Worm (Caenorhabditis elegans) whole organism, L2 larva: Measurements from ENCODE around the gene F52F10.2.

ENCODE experiments used
- F13H6.1 ChIP-seq: sonication (generic microtip); optimal IDR thresholded peaks from 2 replicates; lab custom pipeline; 2016; ENCODE audit warnings: missing genetic modification characterization, missing compliant biosample characterization
- R02D3.7 ChIP-seq: fragments of 150-350 bp; optimal IDR thresholded peaks from 2 replicates; lab custom pipeline; 2014; ENCODE audit warnings: missing biosample characterization, missing genetic modification characterization
- Y55F3AM.14 ChIP-seq: fragments of 200-800 bp; sonication (Bioruptor generic); optimal IDR thresholded peaks from 2 replicates; lab custom pipeline; 2018; ENCODE audit warnings: mild to moderate bottlenecking, missing genetic modification characterization, missing compliant biosample characterization
- ZK546.5 ChIP-seq: sonication (generic microtip); optimal IDR thresholded peaks from 2 replicates; lab custom pipeline; 2017; ENCODE audit warnings: missing biosample characterization, missing genetic modification characterization
- alr-1 ChIP-seq: fragments of 150-350 bp; optimal IDR thresholded peaks from 2 replicates; lab custom pipeline; 2014; ENCODE audit warnings: missing biosample characterization, missing genetic modification characterization
- aly-2 ChIP-seq: fragments of 150-350 bp; optimal IDR thresholded peaks from 2 replicates; lab custom pipeline; 2014; ENCODE audit warnings: missing biosample characterization, missing genetic modification characterization
- ama-1 ChIP-seq: fragments of 150-350 bp; optimal IDR thresholded peaks from 2 replicates; lab custom pipeline; 2018; ENCODE audit warnings: inconsistent platforms
- blmp-1 ChIP-seq: sonication (generic microtip); optimal IDR thresholded peaks from 2 replicates; lab custom pipeline; 2017; ENCODE audit warnings: missing genetic modification characterization, mild to moderate bottlenecking, missing compliant biosample characterization, antibody characterized with exemption, moderate library complexity; ENCODE audit not compliant: insufficient read depth
- ceh-16 ChIP-seq: fragments of 150-350 bp; optimal IDR thresholded peaks from 2 replicates; lab custom pipeline; 2014; ENCODE audit warnings: missing biosample characterization, missing genetic modification characterization
- ceh-82 ChIP-seq: fragments of 150-350 bp; optimal IDR thresholded peaks from 2 replicates; lab custom pipeline; 2014; ENCODE audit warnings: missing biosample characterization, missing genetic modification characterization
- crh-2 ChIP-seq: sonication (generic microtip); optimal IDR thresholded peaks from 2 replicates; lab custom pipeline; 2017; ENCODE audit warnings: missing biosample characterization, missing genetic modification characterization
- egl-27 ChIP-seq: sonication (generic microtip); optimal IDR thresholded peaks from 3 replicates; lab custom pipeline; 2017; ENCODE audit warnings: missing biosample characterization, missing genetic modification reagents, missing genetic modification characterization
- elt-3 ChIP-seq: sonication (generic microtip); optimal IDR thresholded peaks from 2 replicates; lab custom pipeline; 2017; ENCODE audit warnings: missing biosample characterization, missing genetic modification characterization
- fos-1 ChIP-seq: fragments of 150-350 bp; optimal IDR thresholded peaks from 2 replicates; lab custom pipeline; 2014; ENCODE audit warnings: missing biosample characterization, missing genetic modification characterization
- gmeb-1 ChIP-seq: fragments of 150-350 bp; optimal IDR thresholded peaks from 2 replicates; lab custom pipeline; 2014; ENCODE audit warnings: missing biosample characterization, missing genetic modification characterization
- lin-11 ChIP-seq: fragments of 150-350 bp; sonication (generic microtip); optimal IDR thresholded peaks from 2 replicates; lab custom pipeline; 2014; ENCODE audit warnings: missing biosample characterization, missing genetic modification characterization, inconsistent platforms, mixed read lengths
- lin-39 ChIP-seq: fragments of 150-350 bp; optimal IDR thresholded peaks from 2 replicates; lab custom pipeline; 2014; ENCODE audit warnings: missing biosample characterization, missing genetic modification reagents, missing genetic modification characterization
- mbf-1 ChIP-seq: sonication (generic microtip); optimal IDR thresholded peaks from 2 replicates; lab custom pipeline; 2017; ENCODE audit warnings: missing biosample characterization, missing genetic modification characterization
- mdl-1 ChIP-seq, 2 experiments: fragments of 150-350 bp in 1 of 2; sonication (generic microtip) in 1 of 2; optimal IDR thresholded peaks; 2 replicates each; lab custom pipeline; 2017; ENCODE audit warnings: missing biosample characterization in 2 of 2, missing genetic modification characterization in 2 of 2
- nhr-10 ChIP-seq: sonication (generic microtip); optimal IDR thresholded peaks from 2 replicates; lab custom pipeline; 2017; ENCODE audit warnings: missing biosample characterization, missing genetic modification characterization
- nhr-129 ChIP-seq: fragments of 150-350 bp; optimal IDR thresholded peaks from 2 replicates; lab custom pipeline; 2014; ENCODE audit warnings: missing biosample characterization, missing genetic modification characterization
- nhr-21 ChIP-seq: fragments of 150-350 bp; optimal IDR thresholded peaks from 2 replicates; lab custom pipeline; 2014; ENCODE audit warnings: missing biosample characterization, missing genetic modification characterization
- nhr-23 ChIP-seq: fragments of 150-350 bp; optimal IDR thresholded peaks from 2 replicates; lab custom pipeline; 2014; ENCODE audit warnings: missing biosample characterization, missing genetic modification reagents, missing genetic modification characterization
- nhr-25 ChIP-seq: fragments of 150-350 bp; sonication (generic microtip); optimal IDR thresholded peaks from 3 replicates; lab custom pipeline; 2014; ENCODE audit warnings: missing biosample characterization, missing genetic modification characterization
- nhr-6 ChIP-seq: fragments of 150-350 bp; optimal IDR thresholded peaks from 2 replicates; lab custom pipeline; 2014; ENCODE audit warnings: missing biosample characterization, missing genetic modification characterization
- peb-1 ChIP-seq: fragments of 150-350 bp; optimal IDR thresholded peaks from 2 replicates; lab custom pipeline; 2014; ENCODE audit warnings: missing biosample characterization, missing genetic modification characterization
- sem-4 ChIP-seq: fragments of 150-350 bp; optimal IDR thresholded peaks from 2 replicates; lab custom pipeline; 2014; ENCODE audit warnings: missing biosample characterization, missing genetic modification reagents, missing genetic modification characterization
- sma-3 ChIP-seq: sonication (generic microtip); optimal IDR thresholded peaks from 2 replicates; lab custom pipeline; 2016; ENCODE audit warnings: missing genetic modification reagents, missing genetic modification characterization, missing compliant biosample characterization
- sma-9 ChIP-seq, 2 experiments: fragments of 150-350 bp in 1 of 2; sonication (generic microtip) in 1 of 2; optimal IDR thresholded peaks; 2 replicates each; lab custom pipeline; 2014 to 2016; ENCODE audit warnings: missing genetic modification characterization in 2 of 2, mild to moderate bottlenecking in 1 of 2, missing biosample characterization in 1 of 2, missing compliant biosample characterization in 1 of 2, missing genetic modification reagents in 1 of 2, moderate library complexity in 1 of 2
- snpc-4 ChIP-seq: fragments of 150-350 bp; optimal IDR thresholded peaks from 2 replicates; lab custom pipeline; 2014; ENCODE audit warnings: missing biosample characterization, missing genetic modification characterization
- unc-55 ChIP-seq: fragments of 150-350 bp; sonication (generic microtip); optimal IDR thresholded peaks from 3 replicates; lab custom pipeline; 2014; ENCODE audit warnings: missing biosample characterization, missing genetic modification reagents, missing genetic modification characterization
- unc-62 ChIP-seq: fragments of 150-350 bp; optimal IDR thresholded peaks from 2 replicates; lab custom pipeline; 2014; ENCODE audit warnings: missing biosample characterization, missing genetic modification reagents, missing genetic modification characterization
- zag-1 ChIP-seq: fragments of 150-350 bp; optimal IDR thresholded peaks from 2 replicates; lab custom pipeline; 2014; ENCODE audit warnings: missing biosample characterization, missing genetic modification characterization

The F52F10.2 gene

ce11 chrV:1551143-1551542 is 3.2 kb downstream of the F52F10.2 start:
- TF ChIP-seq lin-39 (tag; lab: Kevin White, UChicago) (no peak), elt-3 (tag; lab: Kevin White, UChicago) (no peak), ceh-82 (tag; lab: Kevin White, UChicago) (no peak), egl-27 (tag; lab: Kevin White, UChicago) (no peak), nhr-6 (tag; lab: Kevin White, UChicago) (no peak), nhr-21 (no peak), peb-1 (no peak), nhr-10 (no peak), zag-1 (tag; lab: Kevin White, UChicago) (no peak)

- TF ChIP-seq sma-9 (GFP tag; optimal IDR thresholded peaks at IDR 0.05; lab: Kevin White, UChicago) = no peak
- no peak for TF ChIP-seq sma-9 (tag; optimal IDR thresholded peaks at IDR 0.05; lab: Kevin White, UChicago)
- no peak for TF ChIP-seq peb-1
- TF ChIP-seq Y55F3AM.14 (GFP tag; lab: Kevin White, UChicago) = no peak
- no peak for TF ChIP-seq ceh-16 (tag; lab: Kevin White, UChicago)
- TF ChIP-seq sem-4 (tag; lab: Kevin White, UChicago) = no peak
- no peak for TF ChIP-seq mdl-1 (tag; optimal IDR thresholded peaks at IDR 0.05; lab: Kevin White, UChicago)
- no peak for TF ChIP-seq lin-39 (tag; lab: Kevin White, UChicago)
- TF ChIP-seq fos-1 = no peak
- no peak for TF ChIP-seq ZK546.5 (tag; lab: Kevin White, UChicago)
- no peak for TF ChIP-seq crh-2 (tag; lab: Kevin White, UChicago)
- TF ChIP-seq sma-3 (GFP tag; lab: Kevin White, UChicago) = no peak
- TF ChIP-seq nhr-6 (tag; lab: Kevin White, UChicago) = no peak
- TF ChIP-seq blmp-1 (tag; lab: Kevin White, UChicago) = no peak
- TF ChIP-seq mbf-1 (tag; lab: Kevin White, UChicago) = no peak
- TF ChIP-seq ama-1 (lab: Kevin White, UChicago) = no peak
Observed at ce11 chrV:1553004-1553403, 5.1 kb downstream of the F52F10.2 start, which contains the start of gene srsx-8. TSS of gene srsx-8 (minus strand) at chrV:1553104.

- TF ChIP-seq ZK546.5 (tag; lab: Kevin White, UChicago) (no peak), elt-3 (tag; lab: Kevin White, UChicago) (no peak), sma-9 (GFP tag; optimal IDR thresholded peaks at IDR 0.05; lab: Kevin White, UChicago) (no peak), sma-9 (tag; optimal IDR thresholded peaks at IDR 0.05; lab: Kevin White, UChicago) (no peak), egl-27 (tag; lab: Kevin White, UChicago) (no peak), lin-39 (tag; lab: Kevin White, UChicago) (no peak), nhr-25 (tag; lab: Kevin White, UChicago) (no peak), ceh-16 (tag; lab: Kevin White, UChicago) (no peak), R02D3.7 (no peak), zag-1 (tag; lab: Kevin White, UChicago) (no peak), gmeb-1 (tag; lab: Kevin White, UChicago) (no peak), nhr-129 (tag; lab: Kevin White, UChicago) (no peak), blmp-1 (tag; lab: Kevin White, UChicago) (no peak), nhr-21 (no peak)
Observed at ce11 chrV:1555072-1555471, 7.1 kb downstream of the F52F10.2 start.

ce11 chrV:1558113-1558512 is 10.2 kb downstream of the F52F10.2 start:
- TF ChIP-seq F13H6.1 (tag; lab: Kevin White, UChicago) (no peak), R02D3.7 (no peak), mdl-1 (tag; optimal IDR thresholded peaks at IDR 0.05; lab: Kevin White, UChicago) (no peak), crh-2 (tag; lab: Kevin White, UChicago) (no peak), snpc-4 (tag; lab: Kevin White, UChicago) (no peak), unc-62 (GFP tag; lab: Kevin White, UChicago) (no peak), lin-11 (no peak), ceh-16 (tag; lab: Kevin White, UChicago) (no peak), blmp-1 (tag; lab: Kevin White, UChicago) (no peak), nhr-23 (tag; lab: Kevin White, UChicago) (no peak), aly-2 (tag; lab: Kevin White, UChicago) (no peak), Y55F3AM.14 (GFP tag; lab: Kevin White, UChicago) (no peak), nhr-10 (no peak), mbf-1 (tag; lab: Kevin White, UChicago) (no peak), unc-55 (GFP tag; lab: Kevin White, UChicago) (no peak), sem-4 (tag; lab: Kevin White, UChicago) (no peak), nhr-129 (tag; lab: Kevin White, UChicago) (no peak), alr-1 (tag; lab: Kevin White, UChicago) (no peak), nhr-6 (tag; lab: Kevin White, UChicago) (no peak)
